Worm (Caenorhabditis elegans): ENCODE measurements around the gene ZK470.2.

ZK470.2 gene

ce11 chrX:4167150-4167549 is 32.2 kb downstream of the ZK470.2 start, which contains the start of gene ZK470.14:
Gene ZK470.14, plus strand, starts transcription at chrX:4167450.
- no peak for TF ChIP-seq madf-3 (GFP tag; IDR thresholded peaks at IDR 0.05)
- no peak for TF ChIP-seq nfya-2 (GFP tag; IDR thresholded peaks at IDR 0.05)
- TF ChIP-seq dpff-1 (tag; optimal IDR thresholded peaks at IDR 0.05) = no peak
- TF ChIP-seq F39B2.1 (GFP tag; IDR thresholded peaks at IDR 0.05) = no peak
- no peak for TF ChIP-seq lin-54 (GFP tag; optimal IDR thresholded peaks at IDR 0.05)
- no peak for TF ChIP-seq ZK185.1 (tag; optimal IDR thresholded peaks at IDR 0.05; ENCODE audit: poor library complexity, severe bottlenecking)
- no peak for TF ChIP-seq pbrm-1 (GFP tag; IDR thresholded peaks at IDR 0.05)
- no peak for TF ChIP-seq zim-3 (tag; optimal IDR thresholded peaks at IDR 0.05)
- no peak for TF ChIP-seq sptf-2 (GFP tag; optimal IDR thresholded peaks at IDR 0.05)
- no peak for TF ChIP-seq mcd-1 (GFP tag; IDR thresholded peaks at IDR 0.05)
- no peak for TF ChIP-seq ztf-25 (GFP tag; IDR thresholded peaks at IDR 0.05)
- TF ChIP-seq egl-18 (GFP tag; IDR thresholded peaks at IDR 0.05) = no peak
- TF ChIP-seq repo-1 (tag; optimal IDR thresholded peaks at IDR 0.05) = no peak

ce11 chrX:4177394-4177793 is 42.4 kb downstream of the ZK470.2 start, which contains the start of gene ZK470.6:
Gene ZK470.6, minus strand, starts transcription at chrX:4177494.
- TF ChIP-seq F49E8.2 (tag; optimal IDR thresholded peaks at IDR 0.05; ENCODE audit: insufficient read depth) (no peak), mel-28 (tag; optimal IDR thresholded peaks at IDR 0.05; ENCODE audit: borderline replicate concordance) (no peak), madf-10 (tag; optimal IDR thresholded peaks at IDR 0.05) (no peak), C17E4.6 (GFP tag; IDR thresholded peaks at IDR 0.05) (no peak)

ce11 chrX:4186656-4187055 is 51.7 kb downstream of the ZK470.2 start, which contains the start of gene mrp-6:
Gene mrp-6, minus strand, starts transcription at chrX:4186756.
- TF ChIP-seq attf-6 (GFP tag; IDR thresholded peaks at IDR 0.05) (no peak), ceh-40 (GFP tag; IDR thresholded peaks at IDR 0.05) (no peak), Y53F4B.3 (GFP tag; IDR thresholded peaks at IDR 0.05) (no peak), egl-18 (GFP tag; IDR thresholded peaks at IDR 0.05) (no peak), rec-8 (tag; optimal IDR thresholded peaks at IDR 0.05) (no peak), Y53G8AR.9 (GFP tag; conservative IDR thresholded peaks at IDR 0.05) (no peak), Y67H2A.10 (GFP tag; conservative IDR thresholded peaks at IDR 0.05) (no peak), F57C9.4 (tag; optimal IDR thresholded peaks at IDR 0.05) (no peak), T07F8.4 (tag; optimal IDR thresholded peaks at IDR 0.05) (no peak), rpc-1 (optimal IDR thresholded peaks at IDR 0.05) (no peak), rpc-1 (tag; optimal IDR thresholded peaks at IDR 0.05) (no peak), hmg-20 (GFP tag; IDR thresholded peaks at IDR 0.05) (no peak), attf-5 (GFP tag; optimal IDR thresholded peaks at IDR 0.05) (no peak), let-607 (tag; optimal IDR thresholded peaks at IDR 0.05) (no peak), hrde-1 (tag; optimal IDR thresholded peaks at IDR 0.05; ENCODE audit: borderline replicate concordance) (no peak), bed-1 (GFP tag; IDR thresholded peaks at IDR 0.05) (no peak), madf-3 (GFP tag; IDR thresholded peaks at IDR 0.05) (no peak), ztf-28 (GFP tag; IDR thresholded peaks at IDR 0.05) (no peak), sptf-2 (GFP tag; optimal IDR thresholded peaks at IDR 0.05) (no peak), madf-10 (tag; optimal IDR thresholded peaks at IDR 0.05) (no peak), repo-1 (tag; optimal IDR thresholded peaks at IDR 0.05) (no peak)

- no peak for TF ChIP-seq ceh-40 (GFP tag; IDR thresholded peaks at IDR 0.05)
- no peak for TF ChIP-seq dpff-1 (tag; optimal IDR thresholded peaks at IDR 0.05)
- TF ChIP-seq dpl-1 (GFP tag; optimal IDR thresholded peaks at IDR 0.05) = no peak
- TF ChIP-seq ceh-100 (GFP tag; IDR thresholded peaks at IDR 0.05) = no peak; the same call in 1 of the 2 replicates
- peak; percentile 26 for TF ChIP-seq ztf-18 (tag; optimal IDR thresholded peaks at IDR 0.05)
- no peak for TF ChIP-seq fkh-3 (tag; optimal IDR thresholded peaks at IDR 0.05)
- peak; percentile 35 for TF ChIP-seq athp-1 (tag; optimal IDR thresholded peaks at IDR 0.05)
- no peak for TF ChIP-seq F37B4.10 (GFP tag; IDR thresholded peaks at IDR 0.05)
- TF ChIP-seq attf-5 (GFP tag; optimal IDR thresholded peaks at IDR 0.05) = peak; percentile 84
- TF ChIP-seq lin-35 (GFP tag; optimal IDR thresholded peaks at IDR 0.05) = peak in 1 of 3 experiments; percentile 75
- TF ChIP-seq unc-62 (GFP tag; optimal IDR thresholded peaks at IDR 0.05) = peak; percentile 66
- no peak for TF ChIP-seq nhr-120 (GFP tag; IDR thresholded peaks at IDR 0.05)
- no peak for TF ChIP-seq sptf-2 (GFP tag; optimal IDR thresholded peaks at IDR 0.05)
- TF ChIP-seq B0035.1 (tag; optimal IDR thresholded peaks at IDR 0.05) = peak; percentile 10
- peak; percentile 78 for TF ChIP-seq mcd-1 (GFP tag; IDR thresholded peaks at IDR 0.05)
- peak; percentile 94 for TF ChIP-seq hmg-1.2 (GFP tag; IDR thresholded peaks at IDR 0.05)
Observed at ce11 chrX:4190537-4191144, 55.7 kb downstream of the ZK470.2 start, which contains the start of gene vha-12. Gene vha-12, plus strand, starts transcription at chrX:4191094.

Measured in whole organism, young adult.